Worm (Caenorhabditis elegans): ENCODE results near the gene fbxa-163.

fbxa-163 gene

DNA sequence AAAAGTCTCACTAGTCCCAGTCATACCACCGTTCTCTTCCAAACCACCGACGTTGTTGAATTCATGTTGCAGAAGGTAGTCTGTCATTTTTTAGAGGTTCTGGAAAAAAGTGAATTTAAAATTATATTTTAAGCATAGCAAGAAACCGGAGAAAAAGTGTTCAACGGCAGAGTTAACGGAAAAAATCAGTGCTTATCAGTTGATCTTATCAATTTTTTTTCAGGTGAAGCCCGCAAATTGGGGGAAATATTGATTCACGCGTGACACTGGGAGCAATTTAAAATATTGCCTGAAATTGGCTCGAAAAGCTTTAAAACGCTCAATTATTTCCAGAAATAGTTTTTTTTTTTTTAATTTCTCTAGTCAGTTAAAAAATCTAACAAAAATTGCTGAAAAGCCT is 30.6 kb downstream of the fbxa-163 start, which contains the start of gene math-38:
math-38 (minus strand) TSS at position 101 of the 400 bp plus-strand sequence.
- no peak for TF ChIP-seq ets-4 (tag; optimal IDR thresholded peaks at IDR 0.05)
- TF ChIP-seq tbx-7 (tag; optimal IDR thresholded peaks at IDR 0.05) = no peak
- TF ChIP-seq nhr-11 (tag; optimal IDR thresholded peaks at IDR 0.05) = no peak
- TF ChIP-seq hlh-8 (tag; optimal IDR thresholded peaks at IDR 0.05) = no peak
- no peak for TF ChIP-seq pqm-1 (tag; optimal IDR thresholded peaks at IDR 0.05)
- TF ChIP-seq K02D7.2 (tag; optimal IDR thresholded peaks at IDR 0.05) = no peak

ce11 chrII:1576772-1577171 is 33.8 kb downstream of the fbxa-163 start:
- TF ChIP-seq ceh-9 (tag; optimal IDR thresholded peaks at IDR 0.05) (no peak), zip-5 (tag; optimal IDR thresholded peaks at IDR 0.05) (no peak), pros-1 (tag; optimal IDR thresholded peaks at IDR 0.05) (no peak), ceh-34 (tag; optimal IDR thresholded peaks at IDR 0.05) (no peak), pag-3 (tag; optimal IDR thresholded peaks at IDR 0.05; ENCODE audit: borderline replicate concordance) (no peak), odd-2 (tag; optimal IDR thresholded peaks at IDR 0.05) (no peak), unc-42 (tag; optimal IDR thresholded peaks at IDR 0.05) (no peak), hlh-13 (GFP tag; optimal IDR thresholded peaks at IDR 0.05) (no peak), ref-2 (tag; optimal IDR thresholded peaks at IDR 0.05) (no peak), eyg-1 (tag; optimal IDR thresholded peaks at IDR 0.05) (no peak), ahr-1 (tag; optimal IDR thresholded peaks at IDR 0.05) (no peak), C08G9.2 (tag; optimal IDR thresholded peaks at IDR 0.05) (no peak), fkh-6 (tag; optimal IDR thresholded peaks at IDR 0.05) (no peak), ztf-16 (tag; optimal IDR thresholded peaks at IDR 0.05) (no peak), lin-11 (tag; optimal IDR thresholded peaks at IDR 0.05) (no peak), unc-86 (tag; optimal IDR thresholded peaks at IDR 0.05) (no peak), ttx-3 (tag; optimal IDR thresholded peaks at IDR 0.05) (no peak), sdc-2 (tag; optimal IDR thresholded peaks at IDR 0.05) (no peak), npax-4 (tag; optimal IDR thresholded peaks at IDR 0.05) (no peak), ceh-31 (tag; optimal IDR thresholded peaks at IDR 0.05) (no peak)

DNA sequence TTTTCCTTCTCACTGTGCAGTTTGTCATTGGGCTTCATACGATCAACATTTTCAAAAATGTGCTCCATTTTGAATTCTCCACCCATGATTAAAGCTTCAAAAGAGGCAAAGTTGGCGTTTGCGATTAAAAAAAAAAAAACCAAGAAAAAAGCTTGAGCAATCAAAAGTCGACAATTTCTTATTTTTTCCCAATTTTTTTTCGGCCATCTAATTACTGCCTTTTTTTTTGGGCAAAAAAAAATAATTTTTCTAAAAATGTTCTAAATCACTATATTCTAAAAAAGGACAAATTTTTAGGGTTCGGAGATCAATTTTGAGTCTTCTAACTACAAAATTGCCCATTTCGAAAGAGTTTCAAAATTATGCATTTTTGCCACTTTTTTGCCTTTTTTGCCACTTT is 34.5 kb downstream of the fbxa-163 start, which contains the start of gene K05F6.10:
K05F6.10 (minus strand) TSS at position 101 of the 400 bp plus-strand sequence.
- no peak for TF ChIP-seq pat-9 (tag; optimal IDR thresholded peaks at IDR 0.05)

DNA sequence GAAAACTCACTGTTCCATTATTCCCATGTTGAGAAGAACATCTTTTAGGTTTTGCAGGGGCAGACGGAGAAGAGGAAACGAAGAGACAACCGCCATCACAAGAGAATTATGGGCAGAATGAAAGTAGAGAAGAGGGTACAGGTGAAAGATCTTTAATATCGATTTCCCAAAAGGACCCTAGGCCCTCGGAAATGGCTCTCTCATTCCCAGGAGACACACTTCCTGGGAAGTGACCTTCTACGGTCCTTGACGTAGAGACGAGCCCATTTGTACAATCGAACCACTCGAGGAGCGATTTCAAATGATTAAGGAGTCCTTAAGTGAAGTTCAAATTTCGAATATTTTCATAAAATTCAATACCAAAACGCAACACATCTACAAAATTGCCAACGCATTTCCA is 39.5 kb downstream of the fbxa-163 start, which contains the start of gene fbxb-46:
fbxb-46 (minus strand) TSS at position 101 of the 400 bp plus-strand sequence.
- TF ChIP-seq nfya-1 (tag; optimal IDR thresholded peaks at IDR 0.05) (no peak), unc-3 (GFP tag; conservative IDR thresholded peaks at IDR 0.05) (no peak), unc-3 (tag; optimal IDR thresholded peaks at IDR 0.05) (no peak), pag-3 (tag; optimal IDR thresholded peaks at IDR 0.05; ENCODE audit: borderline replicate concordance) (no peak), che-1 (tag; optimal IDR thresholded peaks at IDR 0.05) (no peak), dmd-4 (tag; optimal IDR thresholded peaks at IDR 0.05; ENCODE audit: borderline replicate concordance) (no peak), pqm-1 (tag; optimal IDR thresholded peaks at IDR 0.05) (no peak), madf-2 (tag; optimal IDR thresholded peaks at IDR 0.05) (no peak)

- TF ChIP-seq zip-5 (tag; optimal IDR thresholded peaks at IDR 0.05) (no peak), nfya-1 (tag; optimal IDR thresholded peaks at IDR 0.05) (no peak), pha-2 (tag; optimal IDR thresholded peaks at IDR 0.05) (no peak), hlh-6 (tag; optimal IDR thresholded peaks at IDR 0.05) (no peak), nhr-232 (tag; optimal IDR thresholded peaks at IDR 0.05) (no peak), ref-2 (tag; optimal IDR thresholded peaks at IDR 0.05) (no peak), ceh-9 (tag; optimal IDR thresholded peaks at IDR 0.05) (no peak), dve-1 (tag; optimal IDR thresholded peaks at IDR 0.05) (no peak), Y22D7AL.16 (tag; optimal IDR thresholded peaks at IDR 0.05) (no peak), dmd-4 (tag; optimal IDR thresholded peaks at IDR 0.05; ENCODE audit: borderline replicate concordance) (no peak), ahr-1 (tag; optimal IDR thresholded peaks at IDR 0.05) (no peak), fax-1 (tag; optimal IDR thresholded peaks at IDR 0.05) (no peak), T23F11.4 (GFP tag; optimal IDR thresholded peaks at IDR 0.05) (no peak), eyg-1 (tag; optimal IDR thresholded peaks at IDR 0.05) (no peak)
These were observed 42.3 kb downstream of the fbxa-163 start, which contains the start of gene fbxb-49 for ce11 chrII:1568214-1568613. Gene fbxb-49, plus strand, starts transcription at chrII:1568514.
